Worm (Caenorhabditis elegans) whole organism, L4 larva: Measurements from ENCODE around the gene shn-1.

Experiments used
- F10B5.3 ChIP-seq: sonication (generic microtip); optimal IDR thresholded peaks from 2 replicates; lab custom pipeline; 2016; ENCODE audit warnings: mild to moderate bottlenecking, missing genetic modification characterization, missing compliant biosample characterization
- F49E8.2 ChIP-seq: sonication (generic microtip); optimal IDR thresholded peaks from 2 replicates; lab custom pipeline; 2016; ENCODE audit warnings: missing compliant biosample characterization, mild to moderate bottlenecking, missing genetic modification characterization, borderline replicate concordance
- dmd-6 ChIP-seq: fragments of 200-800 bp; sonication (Bioruptor generic); IDR thresholded peaks from 2 replicates; pipeline ENCODE4 v1.3.6; 2022; ENCODE audit warnings: missing genetic modification reagents, missing genetic modification characterization, missing compliant biosample characterization
- egl-43 ChIP-seq: fragments of 200-800 bp; sonication (Bioruptor generic); IDR thresholded peaks from 2 replicates; pipeline ENCODE4 v1.3.6; 2022; ENCODE audit warnings: missing genetic modification reagents, missing genetic modification characterization, missing compliant biosample characterization
- gei-8 ChIP-seq: fragments of 200-800 bp; sonication (Bioruptor generic); optimal IDR thresholded peaks from 2 replicates; lab custom pipeline; 2018; ENCODE audit warnings: mild to moderate bottlenecking, missing genetic modification characterization, missing compliant biosample characterization
- lin-39 ChIP-seq: fragments of 150-350 bp; optimal IDR thresholded peaks from 2 replicates; lab custom pipeline; 2014; ENCODE audit warnings: missing biosample characterization, missing genetic modification reagents, missing genetic modification characterization
- pha-4 ChIP-seq, 2 experiments: fragments of 150-350 bp in 1 of 2; fragments of 200-800 bp in 1 of 2; sonication (Bioruptor generic) in 1 of 2; IDR thresholded peaks in 1 of 2; optimal IDR thresholded peaks in 1 of 2; 2 replicates each; pipeline versions ENCODE4 v1.3.6 to Lab custom; 2014 to 2022; ENCODE audit warnings: missing genetic modification characterization in 2 of 2, missing genetic modification reagents in 2 of 2, missing biosample characterization in 1 of 2, missing compliant biosample characterization in 1 of 2
- rbr-2 ChIP-seq: sonication (generic microtip); optimal IDR thresholded peaks from 2 replicates; lab custom pipeline; 2016; ENCODE audit warnings: missing genotype, missing genetic modification characterization, missing compliant biosample characterization

DNA sequence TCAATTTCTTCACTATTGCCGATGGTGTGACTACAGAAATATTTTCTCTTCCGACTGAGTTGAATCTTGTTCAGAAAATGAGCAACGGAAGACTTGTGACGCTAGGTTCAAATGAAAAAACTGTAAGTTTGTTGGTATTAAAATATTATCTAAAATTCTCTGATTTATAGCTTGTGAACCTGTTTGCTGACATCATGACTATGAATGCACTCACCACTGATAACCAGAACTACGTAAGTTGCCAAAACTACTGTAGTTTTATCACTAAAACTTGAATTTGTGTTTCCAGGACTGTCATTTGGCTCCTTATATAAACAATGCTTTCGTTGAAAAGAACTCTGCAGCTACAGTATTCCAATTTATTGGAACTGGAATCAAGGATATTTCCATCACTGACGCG is 37.8 kb upstream of the shn-1 start:
- no peak for TF ChIP-seq F49E8.2 (tag; lab: Kevin White, UChicago)
- no peak for TF ChIP-seq rbr-2 (tag; lab: Kevin White, UChicago)
- no peak for TF ChIP-seq lin-39
- no peak for TF ChIP-seq pha-4 (GFP tag; IDR thresholded peaks at IDR 0.05; lab: Robert Waterston, UW)
- TF ChIP-seq pha-4 (tag; optimal IDR thresholded peaks at IDR 0.05; lab: Kevin White, UChicago): no peak
- TF ChIP-seq dmd-6 (GFP tag; lab: Robert Waterston, UW): peak; percentile 52
- no peak for TF ChIP-seq F10B5.3 (tag; lab: Kevin White, UChicago)
- TF ChIP-seq gei-8 (GFP tag; lab: Kevin White, UChicago): no peak
- no peak for TF ChIP-seq egl-43
